Worm (Caenorhabditis elegans) whole organism, L3 larva: ENCODE measurements around the gene F55F10.3.
A peak's percentile ranks its signal among the peaks of the same experiment; 100 is the strongest.
"Not testable (repeated sequence)": the region's sequence is repeated elsewhere in the genome, so short reads cannot be mapped to it uniquely, and the experiment has no call there.

Experiments
- ama-1 ChIP-seq: fragments of 150-350 bp; optimal IDR thresholded peaks from 2 replicates; lab custom pipeline; 2018
- ceh-16 ChIP-seq: sonication (generic microtip); optimal IDR thresholded peaks from 2 replicates; lab custom pipeline; 2017; ENCODE audit warnings: missing biosample characterization, missing genetic modification characterization
- ceh-9 ChIP-seq: sonication (generic microtip); optimal IDR thresholded peaks from 2 replicates; lab custom pipeline; 2018; ENCODE audit warnings: missing biosample characterization, missing genetic modification characterization
- egl-5 ChIP-seq: fragments of 150-350 bp; optimal IDR thresholded peaks from 2 replicates; lab custom pipeline; 2017; ENCODE audit warnings: missing biosample characterization, missing genetic modification reagents, missing genetic modification characterization, inconsistent platforms
- elt-1 ChIP-seq: fragments of 150-350 bp; optimal IDR thresholded peaks from 2 replicates; lab custom pipeline; 2014; ENCODE audit warnings: missing biosample characterization, missing genetic modification characterization
- elt-2 ChIP-seq: sonication (generic microtip); optimal IDR thresholded peaks from 2 replicates; lab custom pipeline; 2016; ENCODE audit warnings: missing genetic modification reagents, mild to moderate bottlenecking, missing genetic modification characterization, missing compliant biosample characterization
- elt-3 ChIP-seq, 3 experiments: fragments of 150-350 bp in 1 of 3; sonication (generic microtip) in 2 of 3; optimal IDR thresholded peaks; 2 replicates in 2 of 3; 4 replicates in 1 of 3; lab custom pipeline; 2014 to 2017; ENCODE audit warnings: missing biosample characterization in 3 of 3, missing genetic modification characterization in 3 of 3
- eor-1 ChIP-seq, 2 experiments: fragments of 150-350 bp; optimal IDR thresholded peaks; 2 replicates each; lab custom pipeline; 2014 to 2018; ENCODE audit warnings: missing biosample characterization in 2 of 2, missing genetic modification characterization in 2 of 2
- fkh-2 ChIP-seq: fragments of 150-350 bp; optimal IDR thresholded peaks from 2 replicates; lab custom pipeline; 2014; ENCODE audit warnings: missing biosample characterization, missing genetic modification reagents, missing genetic modification characterization
- hmg-11 ChIP-seq: sonication (generic microtip); optimal IDR thresholded peaks from 2 replicates; lab custom pipeline; 2016; ENCODE audit warnings: missing genetic modification characterization, missing compliant biosample characterization
- jun-1 ChIP-seq: fragments of 150-350 bp; optimal IDR thresholded peaks from 2 replicates; lab custom pipeline; 2014; ENCODE audit warnings: missing biosample characterization, missing genetic modification reagents, missing genetic modification characterization
- lin-39 ChIP-seq: fragments of 150-350 bp; optimal IDR thresholded peaks from 2 replicates; lab custom pipeline; 2018; ENCODE audit warnings: missing biosample characterization, missing genetic modification reagents, missing genetic modification characterization
- mdl-1 ChIP-seq: fragments of 150-350 bp; optimal IDR thresholded peaks from 2 replicates; lab custom pipeline; 2014; ENCODE audit warnings: missing biosample characterization, missing genetic modification characterization
- mml-1 ChIP-seq: fragments of 150-350 bp; sonication (generic microtip); optimal IDR thresholded peaks from 3 replicates; lab custom pipeline; 2014; ENCODE audit warnings: missing biosample characterization, missing genetic modification characterization
- nfya-1 ChIP-seq: sonication (generic microtip); optimal IDR thresholded peaks from 2 replicates; lab custom pipeline; 2017; ENCODE audit warnings: missing genetic modification characterization, mild to moderate bottlenecking, missing compliant biosample characterization, antibody characterized with exemption, moderate library complexity; ENCODE audit not compliant: insufficient read depth
- nhr-11 ChIP-seq: fragments of 150-350 bp; optimal IDR thresholded peaks from 2 replicates; lab custom pipeline; 2014; ENCODE audit warnings: missing biosample characterization, missing genetic modification characterization
- nhr-23 ChIP-seq: fragments of 150-350 bp; optimal IDR thresholded peaks from 2 replicates; lab custom pipeline; 2014; ENCODE audit warnings: missing biosample characterization, missing genetic modification reagents, missing genetic modification characterization
- nhr-237 ChIP-seq: fragments of 150-350 bp; optimal IDR thresholded peaks from 2 replicates; lab custom pipeline; 2014; ENCODE audit warnings: missing biosample characterization, missing genetic modification characterization
- nhr-25 ChIP-seq: sonication (generic microtip); optimal IDR thresholded peaks from 2 replicates; lab custom pipeline; 2017; ENCODE audit warnings: missing biosample characterization, missing genetic modification characterization
- nhr-28 ChIP-seq: fragments of 150-350 bp; optimal IDR thresholded peaks from 2 replicates; lab custom pipeline; 2014; ENCODE audit warnings: missing biosample characterization, missing genetic modification characterization
- nhr-43 ChIP-seq: sonication (generic microtip); optimal IDR thresholded peaks from 2 replicates; lab custom pipeline; 2016; ENCODE audit warnings: mild to moderate bottlenecking, missing genetic modification characterization, missing compliant biosample characterization; ENCODE audit not compliant: poor library complexity, severe bottlenecking
- nhr-76 ChIP-seq: fragments of 150-350 bp; sonication (generic microtip); optimal IDR thresholded peaks from 5 replicates; lab custom pipeline; 2014; ENCODE audit warnings: missing biosample characterization, missing genetic modification characterization
- nhr-77 ChIP-seq: fragments of 150-350 bp; optimal IDR thresholded peaks from 2 replicates; lab custom pipeline; 2014; ENCODE audit warnings: missing biosample characterization, missing genetic modification characterization
- pha-4 ChIP-seq: fragments of 150-350 bp; optimal IDR thresholded peaks from 2 replicates; lab custom pipeline; 2014; ENCODE audit warnings: missing biosample characterization, missing genetic modification reagents, missing genetic modification characterization
- snpc-4 ChIP-seq: fragments of 150-350 bp; optimal IDR thresholded peaks from 2 replicates; lab custom pipeline; 2014; ENCODE audit warnings: missing biosample characterization, missing genetic modification characterization
- tbx-2 ChIP-seq: sonication (generic microtip); optimal IDR thresholded peaks from 2 replicates; lab custom pipeline; 2016; ENCODE audit warnings: mild to moderate bottlenecking, missing genetic modification characterization, missing compliant biosample characterization
- unc-39 ChIP-seq: sonication (generic microtip); optimal IDR thresholded peaks from 4 replicates; lab custom pipeline; 2017; ENCODE audit warnings: missing biosample characterization, missing genetic modification characterization
- unc-62 ChIP-seq: fragments of 150-350 bp; sonication (generic microtip); optimal IDR thresholded peaks from 4 replicates; lab custom pipeline; 2014; ENCODE audit warnings: missing biosample characterization, missing genetic modification reagents, missing genetic modification characterization
- zag-1 ChIP-seq: fragments of 150-350 bp; optimal IDR thresholded peaks from 2 replicates; lab custom pipeline; 2014; ENCODE audit warnings: missing biosample characterization, missing genetic modification characterization

The F55F10.3 gene

DNA sequence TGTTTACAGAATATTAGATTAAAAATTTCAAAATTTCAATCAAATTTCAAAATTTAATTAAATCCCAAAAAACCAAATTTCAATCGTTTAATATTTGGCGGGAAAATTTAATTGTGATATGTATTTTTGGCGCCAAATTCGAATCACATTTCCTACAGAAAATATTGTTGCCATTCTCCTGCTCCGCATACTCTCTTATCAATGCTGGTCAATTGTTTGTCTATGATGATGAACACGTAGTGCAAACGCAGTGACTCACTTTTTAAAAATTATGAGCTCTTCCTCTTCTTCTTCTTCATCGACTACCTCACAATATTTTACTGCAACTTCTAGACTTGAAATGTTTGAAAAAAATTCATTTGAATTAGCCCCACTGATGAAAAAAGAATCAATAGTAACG lies 33.3 kb upstream of the F55F10.3 start, which contains the start of gene trpl-2:
Gene trpl-2 (plus strand): TSS at position 210 of the 400 bp plus-strand sequence.
- no peak for TF ChIP-seq nhr-76 (tag; lab: Kevin White, UChicago)
- TF ChIP-seq elt-2 (tag; lab: Kevin White, UChicago), result peak; percentile 22

DNA sequence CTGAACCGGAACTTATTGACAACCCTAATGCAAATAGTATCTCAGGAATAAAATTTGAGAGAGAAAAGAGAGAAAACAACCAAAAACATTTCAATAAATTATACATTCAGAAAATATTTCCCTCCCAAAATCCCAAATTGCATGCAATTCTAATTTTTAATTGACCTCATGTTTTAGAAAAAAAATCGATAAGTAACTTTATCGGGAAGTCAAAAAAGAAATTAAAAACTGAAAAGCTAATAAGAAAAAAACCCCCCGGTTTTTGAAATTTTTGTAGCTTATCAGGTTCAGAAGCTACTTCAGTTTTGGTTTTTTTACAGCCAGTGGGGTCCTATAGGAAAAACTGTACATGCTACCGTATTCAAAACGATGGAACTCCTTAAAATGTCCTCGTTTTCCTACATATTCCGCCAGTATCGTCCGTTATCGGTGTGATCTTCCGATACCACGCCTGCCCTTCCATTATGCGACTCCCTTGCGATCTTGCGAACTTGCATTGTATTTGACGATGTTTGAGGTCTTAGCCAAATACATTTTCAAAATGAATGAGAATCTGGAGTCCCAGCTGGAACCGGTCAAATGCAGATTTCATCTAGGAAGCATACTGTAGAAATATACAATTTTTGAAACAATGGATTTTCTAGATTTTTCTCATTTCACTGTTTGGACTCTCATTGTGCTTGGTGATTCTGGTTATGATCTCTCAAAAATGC lies 23.5 kb upstream of the F55F10.3 start, which contains the start of the genes W03B1.3 and oac-51:
Gene W03B1.3 (minus strand): TSS at position 101 of the 713 bp plus-strand sequence.
Gene oac-51 (plus strand): TSS at position 663 of the 713 bp plus-strand sequence.
- TF ChIP-seq nhr-25 (tag; lab: Kevin White, UChicago), result no peak
- no peak for TF ChIP-seq nhr-28 (tag; lab: Kevin White, UChicago)
- TF ChIP-seq mdl-1 (tag; lab: Kevin White, UChicago), result no peak
- no peak for TF ChIP-seq nhr-23 (tag; lab: Kevin White, UChicago)
- TF ChIP-seq ama-1 (lab: Kevin White, UChicago), result no peak
- TF ChIP-seq lin-39 (tag; lab: Kevin White, UChicago), result no peak

DNA sequence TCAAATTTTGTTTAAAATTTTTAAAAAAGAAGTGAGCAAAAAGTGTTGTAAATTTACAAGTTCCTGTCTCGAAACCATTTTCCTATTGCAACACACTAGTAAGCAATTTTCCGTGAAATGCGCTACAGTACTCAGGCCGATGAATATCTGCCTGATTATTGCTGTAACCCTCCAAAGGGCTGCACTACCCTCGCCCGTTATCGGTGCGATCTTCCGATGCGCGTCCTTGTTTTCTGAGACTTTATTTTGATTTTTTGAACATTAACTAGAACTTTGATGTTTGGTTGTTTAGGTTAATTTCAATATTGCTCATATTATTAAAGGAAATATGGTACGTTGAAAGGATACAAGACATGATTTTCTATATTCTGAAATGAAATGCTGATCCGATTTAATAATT lies 21.5 kb upstream of the F55F10.3 start:
- peak; percentile 82 for TF ChIP-seq elt-1 (tag; lab: Kevin White, UChicago)
- no peak for TF ChIP-seq ceh-16
- TF ChIP-seq nhr-25 (tag; lab: Kevin White, UChicago), result peak; percentile 48
- TF ChIP-seq nhr-11 (tag; lab: Kevin White, UChicago), result no peak
- no peak for TF ChIP-seq elt-3 (tag; optimal IDR thresholded peaks at IDR 0.05; lab: Kevin White, UChicago)

DNA sequence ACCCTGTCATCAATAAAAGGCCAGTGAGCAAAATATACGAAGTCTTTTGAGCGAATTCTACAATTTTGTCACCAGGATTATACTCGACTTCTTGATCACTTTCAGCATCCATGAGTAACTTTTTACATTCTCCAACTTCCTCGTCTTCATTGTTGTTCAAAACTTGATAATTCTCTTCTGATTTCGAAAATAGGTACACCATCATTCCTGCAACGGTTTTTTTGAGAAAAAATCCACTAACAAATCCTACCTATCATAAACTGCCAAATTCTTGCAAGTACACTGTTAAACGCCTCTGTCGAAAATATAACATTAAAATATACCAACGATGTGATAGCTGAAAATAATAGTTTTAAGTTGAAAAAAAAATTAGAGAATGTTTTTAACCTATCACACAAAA lies 14.9 kb upstream of the F55F10.3 start:
- TF ChIP-seq ceh-9 (tag; lab: Kevin White, UChicago) (no peak), nhr-11 (tag; lab: Kevin White, UChicago) (no peak), elt-2 (tag; lab: Kevin White, UChicago) (no peak), fkh-2 (tag; lab: Kevin White, UChicago) (no peak), mml-1 (tag; lab: Kevin White, UChicago) (no peak), nhr-28 (tag; lab: Kevin White, UChicago) (no peak), egl-5 (tag; lab: Kevin White, UChicago) (no peak), nhr-23 (tag; lab: Kevin White, UChicago) (no peak), jun-1 (tag; lab: Kevin White, UChicago) (no peak), pha-4 (no peak), nfya-1 (tag; lab: Kevin White, UChicago) (no peak), nhr-43 (no peak), tbx-2 (no peak), nhr-237 (no peak), eor-1 (tag; optimal IDR thresholded peaks at IDR 0.05; lab: Kevin White, UChicago) (no peak)

DNA sequence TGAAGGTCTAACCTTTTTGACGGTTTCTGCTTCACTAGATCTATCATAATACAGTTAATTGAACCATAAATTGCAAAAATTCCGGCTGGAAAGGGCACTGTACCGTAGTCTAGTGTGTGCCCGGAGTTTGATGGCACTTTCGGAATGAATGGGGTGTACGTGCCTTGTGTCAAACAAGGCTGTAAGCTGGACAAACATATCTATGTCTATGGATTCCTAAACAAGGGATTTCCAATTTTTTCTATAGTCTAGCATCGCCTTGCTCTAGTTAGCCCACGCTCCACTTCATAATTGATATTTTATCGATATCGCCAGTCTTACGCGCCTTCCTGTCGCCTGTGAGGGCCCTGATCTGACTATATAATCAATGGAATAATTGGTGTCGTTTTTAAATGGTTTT lies 13.2 kb upstream of the F55F10.3 start, which contains the start of gene oac-52:
Gene oac-52 (minus strand): TSS at position 101 of the 400 bp plus-strand sequence.
- TF ChIP-seq nhr-28 (tag; lab: Kevin White, UChicago) (no peak), nhr-77 (tag; lab: Kevin White, UChicago) (no peak), nhr-237 (no peak), hmg-11 (no peak), lin-39 (tag; lab: Kevin White, UChicago) (no peak), unc-62 (GFP tag; lab: Kevin White, UChicago) (no peak), nhr-76 (tag; lab: Kevin White, UChicago) (no peak), ceh-16 (no peak), zag-1 (tag; lab: Kevin White, UChicago) (no peak)

DNA sequence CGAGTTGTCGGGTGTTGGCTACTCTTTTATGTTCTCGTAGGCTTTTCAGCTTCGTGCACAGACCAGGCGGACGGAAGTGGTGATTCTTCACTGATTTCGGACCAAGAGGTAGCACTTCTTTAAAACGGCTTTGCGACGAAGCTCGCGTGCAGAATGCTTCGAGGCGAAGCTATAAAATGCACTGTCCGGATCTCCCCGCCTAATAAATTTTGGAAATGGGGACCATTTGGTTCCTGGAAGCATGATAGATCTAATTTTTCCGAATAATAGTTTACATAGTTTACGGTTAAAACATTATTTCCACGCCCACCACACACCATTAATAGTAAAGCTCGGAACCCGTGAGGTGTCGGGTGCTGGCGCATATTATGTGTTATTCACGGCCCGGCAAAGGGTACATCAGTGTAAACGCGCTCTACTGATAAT lies 12.2 kb upstream of the F55F10.3 start:
- TF ChIP-seq ama-1 (lab: Kevin White, UChicago) (peak; percentile 88), snpc-4 (tag; lab: Kevin White, UChicago) (no peak)
- TF ChIP-seq, all 47 proteins: peak for 1

DNA sequence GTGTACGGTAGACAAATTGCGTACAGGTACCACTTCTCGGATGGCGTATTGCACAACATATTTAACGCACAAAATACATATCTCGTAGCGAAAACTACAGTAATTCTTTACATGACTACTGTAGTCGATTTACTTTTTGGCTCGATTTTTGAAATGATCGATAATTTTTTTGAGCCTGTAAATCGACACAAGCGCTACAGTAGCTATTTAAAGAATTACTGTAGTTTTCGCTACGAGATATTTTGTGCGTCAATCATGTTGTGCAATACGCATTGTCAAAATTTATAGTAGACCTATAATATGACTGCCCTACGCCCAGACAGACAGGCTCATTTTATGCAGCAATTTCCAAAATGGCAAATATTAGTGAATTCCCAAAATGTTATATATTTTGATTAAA lies 11.6 kb upstream of the F55F10.3 start, which contains the start of gene W03B1.5:
Gene W03B1.5 (plus strand): TSS at position 301 of the 400 bp plus-strand sequence.
- not testable (repeated sequence) for TF ChIP-seq nhr-11, unc-39, elt-2 (tag; lab: Kevin White, UChicago)
